Fruit fly (Drosophila melanogaster) whole organism, prepupa: ENCODE data around the gene Cyp309a1.

Experiments used
- CG10631 ChIP-seq: fragments of 200-800 bp; sonication (Bioruptor generic); optimal IDR thresholded peaks from 2 replicates; lab custom pipeline; 2016; ENCODE audit warnings: missing biosample characterization, missing genetic modification characterization
- CG10669 ChIP-seq: fragments of 200-800 bp; sonication (Bioruptor generic); optimal IDR thresholded peaks from 3 replicates; lab custom pipeline; 2018; ENCODE audit warnings: missing biosample characterization, mild to moderate bottlenecking, missing genetic modification characterization, moderate library complexity
- CG11294 ChIP-seq: fragments of 200-800 bp; sonication (Bioruptor generic); IDR thresholded peaks from 2 replicates; pipeline ENCODE4 v1.3.6; 2022; ENCODE audit warnings: missing biosample characterization, missing genetic modification characterization
- CG11762 ChIP-seq: fragments of 200-800 bp; sonication (Bioruptor generic); optimal IDR thresholded peaks from 3 replicates; lab custom pipeline; 2016; ENCODE audit warnings: missing biosample characterization, missing genetic modification characterization; ENCODE audit not compliant: insufficient read depth
- CG11902 ChIP-seq: fragments of 200-800 bp; sonication (Bioruptor generic); optimal IDR thresholded peaks from 3 replicates; lab custom pipeline; 2016; ENCODE audit warnings: missing biosample characterization, missing genetic modification characterization
- CG15336 ChIP-seq: fragments of 200-800 bp; sonication (Bioruptor generic); IDR thresholded peaks from 2 replicates; pipeline ENCODE4 v1.3.6; 2022; ENCODE audit warnings: missing biosample characterization, missing genetic modification characterization
- CG1621 ChIP-seq: fragments of 200-800 bp; sonication (Bioruptor generic); optimal IDR thresholded peaks from 3 replicates; lab custom pipeline; 2018; ENCODE audit warnings: missing biosample characterization, mild to moderate bottlenecking, missing genetic modification characterization
- CG16779 ChIP-seq: fragments of 200-800 bp; sonication (Bioruptor generic); optimal IDR thresholded peaks from 3 replicates; lab custom pipeline; 2017; ENCODE audit warnings: missing biosample characterization, mild to moderate bottlenecking, missing genetic modification characterization
- CG31627 ChIP-seq: fragments of 200-800 bp; sonication (Bioruptor generic); optimal IDR thresholded peaks from 3 replicates; lab custom pipeline; 2016; ENCODE audit warnings: missing biosample characterization, missing genetic modification characterization
- CG32006 ChIP-seq: fragments of 200-800 bp; sonication (Bioruptor generic); optimal IDR thresholded peaks from 3 replicates; lab custom pipeline; 2017; ENCODE audit warnings: missing biosample characterization, mild to moderate bottlenecking, missing genetic modification characterization
- CG34406 ChIP-seq: fragments of 200-800 bp; sonication (Bioruptor generic); optimal IDR thresholded peaks from 3 replicates; lab custom pipeline; 2016; ENCODE audit warnings: missing biosample characterization, missing genetic modification characterization
- CG3919 ChIP-seq: fragments of 200-800 bp; sonication (Bioruptor generic); optimal IDR thresholded peaks from 3 replicates; lab custom pipeline; 2016; ENCODE audit warnings: missing biosample characterization, missing genetic modification characterization
- CG4318 ChIP-seq: fragments of 200-800 bp; sonication (Bioruptor generic); optimal IDR thresholded peaks from 3 replicates; lab custom pipeline; 2017; ENCODE audit warnings: missing biosample characterization, mild to moderate bottlenecking, missing genetic modification characterization
- CG6276 ChIP-seq: fragments of 200-800 bp; sonication (Bioruptor generic); optimal IDR thresholded peaks from 2 replicates; lab custom pipeline; 2017; ENCODE audit warnings: missing biosample characterization, mild to moderate bottlenecking, missing genetic modification characterization
- CG6792 ChIP-seq: fragments of 200-800 bp; sonication (Bioruptor generic); optimal IDR thresholded peaks from 3 replicates; lab custom pipeline; 2016; ENCODE audit warnings: missing biosample characterization, missing genetic modification characterization
- CG6808 ChIP-seq: fragments of 200-800 bp; sonication (Bioruptor generic); optimal IDR thresholded peaks from 3 replicates; lab custom pipeline; 2017; ENCODE audit warnings: missing biosample characterization, missing genetic modification characterization, mild to moderate bottlenecking, moderate library complexity, missing genetic modification reagents
- CG6854 ChIP-seq: fragments of 200-800 bp; sonication (Bioruptor generic); optimal IDR thresholded peaks from 2 replicates; lab custom pipeline; 2017; ENCODE audit warnings: missing biosample characterization, mild to moderate bottlenecking, missing genetic modification characterization
- CG7368 ChIP-seq: fragments of 200-800 bp; sonication (Bioruptor generic); optimal IDR thresholded peaks from 3 replicates; lab custom pipeline; 2016; ENCODE audit warnings: missing biosample characterization, missing genetic modification characterization
- CG8119 ChIP-seq: fragments of 200-800 bp; sonication (Bioruptor generic); IDR thresholded peaks from 3 replicates; pipeline ENCODE4 v1.3.6; 2022; ENCODE audit warnings: missing biosample characterization, missing genetic modification characterization
- CG8632 ChIP-seq: fragments of 200-800 bp; sonication (Bioruptor generic); optimal IDR thresholded peaks from 3 replicates; lab custom pipeline; 2016; ENCODE audit warnings: missing biosample characterization, missing genetic modification characterization
- Eip75B ChIP-seq: fragments of 200-800 bp; sonication (Bioruptor generic); optimal IDR thresholded peaks from 3 replicates; lab custom pipeline; 2016; ENCODE audit warnings: missing biosample characterization, missing genetic modification characterization
- Eip78C ChIP-seq: fragments of 200-800 bp; sonication (Bioruptor generic); peaks from one replicate; lab custom pipeline; 2016; ENCODE audit warnings: missing biosample characterization, missing genetic modification characterization
- Ets21C ChIP-seq: fragments of 200-800 bp; sonication (Bioruptor generic); optimal IDR thresholded peaks from 3 replicates; lab custom pipeline; 2016; ENCODE audit warnings: missing biosample characterization, missing genetic modification characterization
- Ets96B ChIP-seq: fragments of 200-800 bp; optimal IDR thresholded peaks from 2 replicates; lab custom pipeline; 2019; ENCODE audit warnings: missing biosample characterization, mild to moderate bottlenecking, missing genetic modification characterization, moderate library complexity
- Gug ChIP-seq: fragments of 200-800 bp; sonication (Bioruptor generic); IDR thresholded peaks from 2 replicates; pipeline ENCODE4 v1.3.6; 2022; ENCODE audit warnings: missing biosample characterization, missing genetic modification characterization
- Hr38 ChIP-seq: sonication (Bioruptor generic); optimal IDR thresholded peaks from 2 replicates; lab custom pipeline; 2016; ENCODE audit warnings: missing biosample characterization, missing genetic modification characterization
- Hr39 ChIP-seq: fragments of 200-800 bp; sonication (Bioruptor generic); optimal IDR thresholded peaks from 2 replicates; lab custom pipeline; 2016; ENCODE audit warnings: missing biosample characterization, missing genetic modification characterization
- Met ChIP-seq: fragments of 200-800 bp; sonication (Bioruptor generic); optimal IDR thresholded peaks from 3 replicates; lab custom pipeline; 2016; ENCODE audit warnings: missing biosample characterization, missing genetic modification characterization
- OdsH ChIP-seq: fragments of 200-800 bp; sonication (Bioruptor generic); optimal IDR thresholded peaks from 3 replicates; lab custom pipeline; 2016; ENCODE audit warnings: missing biosample characterization, missing genetic modification characterization
- Sox102F ChIP-seq: fragments of 200-800 bp; sonication (Bioruptor generic); optimal IDR thresholded peaks from 2 replicates; lab custom pipeline; 2016; ENCODE audit warnings: missing biosample characterization, mild to moderate bottlenecking, missing genetic modification characterization
- Sox14 ChIP-seq: fragments of 200-800 bp; sonication (Bioruptor generic); optimal IDR thresholded peaks from 3 replicates; lab custom pipeline; 2016; ENCODE audit warnings: missing biosample characterization, missing genetic modification characterization
- Sox15 ChIP-seq: fragments of 200-800 bp; sonication (Bioruptor generic); optimal IDR thresholded peaks from 3 replicates; lab custom pipeline; 2016; ENCODE audit warnings: missing biosample characterization, missing genetic modification characterization
- achi ChIP-seq: fragments of 200-800 bp; sonication (Bioruptor generic); optimal IDR thresholded peaks from 3 replicates; lab custom pipeline; 2016; ENCODE audit warnings: missing biosample characterization, missing genetic modification characterization
- acj6 ChIP-seq: fragments of 200-800 bp; sonication (Bioruptor generic); optimal IDR thresholded peaks from 3 replicates; lab custom pipeline; 2016; ENCODE audit warnings: missing biosample characterization, missing genetic modification characterization
- dac ChIP-seq: fragments of 200-800 bp; sonication (Bioruptor generic); optimal IDR thresholded peaks from 2 replicates; lab custom pipeline; 2017; ENCODE audit warnings: missing biosample characterization, mild to moderate bottlenecking, missing genetic modification characterization
- dsx ChIP-seq: fragments of 200-800 bp; optimal IDR thresholded peaks from 3 replicates; lab custom pipeline; 2019; ENCODE audit warnings: missing biosample characterization, mild to moderate bottlenecking, missing genetic modification characterization, moderate library complexity; ENCODE audit not compliant: poor library complexity, severe bottlenecking
- eg ChIP-seq: fragments of 200-800 bp; sonication (Bioruptor generic); IDR thresholded peaks from 3 replicates; pipeline ENCODE4 v1.3.6; 2022; ENCODE audit warnings: missing biosample characterization, missing genetic modification characterization
- esn ChIP-seq: fragments of 200-800 bp; sonication (Bioruptor generic); optimal IDR thresholded peaks from 2 replicates; lab custom pipeline; 2016; ENCODE audit warnings: missing biosample characterization, mild to moderate bottlenecking, missing genetic modification characterization, moderate library complexity
- fd59A ChIP-seq: fragments of 200-800 bp; sonication (Bioruptor generic); optimal IDR thresholded peaks from 2 replicates; lab custom pipeline; 2017; ENCODE audit warnings: missing biosample characterization, mild to moderate bottlenecking, missing genetic modification characterization, missing genetic modification reagents
- fkh ChIP-seq: fragments of 200-800 bp; sonication (Bioruptor generic); optimal IDR thresholded peaks from 3 replicates; lab custom pipeline; 2017; ENCODE audit warnings: missing biosample characterization, mild to moderate bottlenecking, missing genetic modification characterization, moderate library complexity
- pdm3 ChIP-seq: fragments of 200-800 bp; sonication (Bioruptor generic); optimal IDR thresholded peaks from 3 replicates; lab custom pipeline; 2016; ENCODE audit warnings: missing biosample characterization, missing genetic modification characterization
- salr ChIP-seq, 2 experiments: fragments of 200-800 bp; sonication (Bioruptor generic); optimal IDR thresholded peaks; 3 replicates each; lab custom pipeline; 2016 to 2018; ENCODE audit warnings: missing biosample characterization in 2 of 2, missing genetic modification characterization in 2 of 2, mild to moderate bottlenecking in 1 of 2
- spab ChIP-seq: fragments of 200-800 bp; sonication (Bioruptor generic); optimal IDR thresholded peaks from 2 replicates; lab custom pipeline; 2017; ENCODE audit warnings: missing biosample characterization, mild to moderate bottlenecking, missing genetic modification characterization, missing genetic modification reagents
- ss ChIP-seq, 2 experiments: fragments of 200-800 bp; sonication (Bioruptor generic); optimal IDR thresholded peaks; 2 replicates in 1 of 2; 3 replicates in 1 of 2; lab custom pipeline; 2017 to 2018; ENCODE audit warnings: mild to moderate bottlenecking in 2 of 2, missing biosample characterization in 2 of 2, missing genetic modification characterization in 2 of 2, moderate library complexity in 1 of 2
- svp ChIP-seq: fragments of 200-800 bp; sonication (Bioruptor generic); peaks from one replicate; lab custom pipeline; 2016; ENCODE audit warnings: missing biosample characterization, missing genetic modification characterization
- vri ChIP-seq: fragments of 200-800 bp; sonication (Bioruptor generic); optimal IDR thresholded peaks from 3 replicates; lab custom pipeline; 2016; ENCODE audit warnings: missing biosample characterization, mild to moderate bottlenecking, missing genetic modification characterization

The Cyp309a1 gene

dm6 chr2L:2564758-2565157 lies at the start of gene Cyp309a1:
Gene Cyp309a1, minus strand, starts transcription at chr2L:2564830.
- TF ChIP-seq svp (peak; percentile 74), vri (GFP tag; lab: Kevin White, UChicago) (peak; percentile 25), dsx (GFP tag; lab: Kevin White, UChicago) (no peak)

- TF ChIP-seq CG6854 (GFP tag; lab: Kevin White, UChicago): no peak
- no peak for TF ChIP-seq dsx (GFP tag; lab: Kevin White, UChicago)
- no peak for TF ChIP-seq Eip75B (GFP tag; lab: Kevin White, UChicago)
- no peak for TF ChIP-seq Sox102F (GFP tag; lab: Kevin White, UChicago)
- TF ChIP-seq Hr38 (GFP tag; lab: Kevin White, UChicago): no peak
- TF ChIP-seq pdm3 (GFP tag; lab: Kevin White, UChicago): no peak
- no peak for TF ChIP-seq ss (GFP tag; optimal IDR thresholded peaks at IDR 0.05; lab: Kevin White, UChicago)
- no peak for TF ChIP-seq spab (GFP tag; lab: Kevin White, UChicago)
- no peak for TF ChIP-seq Gug
- TF ChIP-seq CG4318: no peak
- no peak for TF ChIP-seq Hr39
- TF ChIP-seq Met (GFP tag; lab: Kevin White, UChicago): no peak
- no peak for TF ChIP-seq CG8119 (GFP tag; lab: Robert Waterston, UW)
Measured at dm6 chr2L:2609694-2610093, 45.1 kb upstream of the Cyp309a1 start, which contains the start of gene CG15395. Gene CG15395, plus strand, starts transcription at chr2L:2609994.

dm6 chr2L:2606725-2607124 lies 42.1 kb upstream of the Cyp309a1 start:
- TF ChIP-seq CG32006 (no peak), Eip75B (GFP tag; lab: Kevin White, UChicago) (no peak), CG15336 (GFP tag; lab: Robert Waterston, UW) (no peak), Sox102F (GFP tag; lab: Kevin White, UChicago) (peak; percentile 9), CG6792 (GFP tag; lab: Kevin White, UChicago) (no peak), Hr38 (GFP tag; lab: Kevin White, UChicago) (no peak), CG1621 (tag; lab: Kevin White, UChicago) (no peak), fd59A (GFP tag; lab: Kevin White, UChicago) (no peak), CG3919 (GFP tag; lab: Kevin White, UChicago) (peak; percentile 4), Ets96B (peak; percentile 3), CG11762 (GFP tag; lab: Kevin White, UChicago) (no peak), CG6808 (no peak), CG31627 (GFP tag; lab: Kevin White, UChicago) (peak; percentile 18), CG6276 (no peak), Ets21C (peak; percentile 3), esn (GFP tag; lab: Kevin White, UChicago) (no peak), Met (GFP tag; lab: Kevin White, UChicago) (peak; percentile 30), dac (no peak), svp (peak; percentile 72), salr (GFP tag; optimal IDR thresholded peaks at IDR 0.05; lab: Kevin White, UChicago) (no peak), Eip78C (GFP tag; lab: Kevin White, UChicago) (peak; percentile 64), Sox15 (no peak), Hr39 (peak; percentile 34), CG34406 (GFP tag; lab: Kevin White, UChicago) (no peak), OdsH (GFP tag; lab: Kevin White, UChicago) (peak; percentile 13), CG10669 (GFP tag; lab: Kevin White, UChicago) (peak; percentile 25), Sox14 (GFP tag; lab: Kevin White, UChicago) (no peak), dsx (GFP tag; lab: Kevin White, UChicago) (no peak), eg (GFP tag; lab: Robert Waterston, UW) (no peak), CG16779 (tag; lab: Kevin White, UChicago) (no peak), CG8632 (GFP tag; lab: Kevin White, UChicago) (no peak), CG7368 (no peak), acj6 (peak; percentile 12), fkh (no peak), CG10631 (GFP tag; lab: Kevin White, UChicago) (no peak), achi (GFP tag; lab: Kevin White, UChicago) (no peak), pdm3 (GFP tag; lab: Kevin White, UChicago) (peak; percentile 36), CG11902 (GFP tag; lab: Kevin White, UChicago) (no peak), CG11294 (GFP tag; lab: Robert Waterston, UW) (no peak), Gug (no peak), CG4318 (no peak), spab (GFP tag; lab: Kevin White, UChicago) (no peak)
